Worm (Caenorhabditis elegans) whole organism, L1 larva: ENCODE data around the gene F10C2.4.

Experiments used
- aha-1 ChIP-seq: fragments of 150-350 bp; optimal IDR thresholded peaks from 2 replicates; lab custom pipeline; 2014; ENCODE audit warnings: missing biosample characterization, missing genetic modification characterization
- aly-2 ChIP-seq: fragments of 150-350 bp; optimal IDR thresholded peaks from 2 replicates; lab custom pipeline; 2014; ENCODE audit warnings: missing biosample characterization, missing genetic modification characterization
- blmp-1 ChIP-seq: fragments of 150-350 bp; optimal IDR thresholded peaks from 2 replicates; lab custom pipeline; 2014; ENCODE audit warnings: missing biosample characterization, missing genetic modification characterization
- ceh-82 ChIP-seq, 3 experiments: fragments of 150-350 bp in 1 of 3; sonication (generic microtip) in 2 of 3; optimal IDR thresholded peaks; 2 replicates each; lab custom pipeline; 2014 to 2017; ENCODE audit warnings: missing biosample characterization in 3 of 3, missing genetic modification characterization in 3 of 3
- ceh-90 ChIP-seq: sonication (generic microtip); optimal IDR thresholded peaks from 2 replicates; lab custom pipeline; 2016; ENCODE audit warnings: missing genetic modification characterization, missing compliant biosample characterization
- ces-1 ChIP-seq: fragments of 150-350 bp; optimal IDR thresholded peaks from 2 replicates; lab custom pipeline; 2014; ENCODE audit warnings: missing biosample characterization, missing genetic modification reagents, missing genetic modification characterization
- dsc-1 ChIP-seq: sonication (generic microtip); optimal IDR thresholded peaks from 2 replicates; lab custom pipeline; 2016; ENCODE audit warnings: mild to moderate bottlenecking, missing genetic modification characterization, missing compliant biosample characterization
- efl-1 ChIP-seq, 4 experiments: fragments of 150-350 bp; optimal IDR thresholded peaks in 3 of 4; peaks in 1 of 4; 1 replicate in 1 of 4; 2 replicates in 3 of 4; lab custom pipeline; 2014; ENCODE audit warnings: missing biosample characterization in 2 of 4, missing genetic modification characterization in 2 of 4, missing genetic modification reagents in 2 of 4
- elt-2 ChIP-seq: sonication (generic microtip); optimal IDR thresholded peaks from 2 replicates; lab custom pipeline; 2016; ENCODE audit warnings: missing genetic modification characterization, mild to moderate bottlenecking, inconsistent platforms, missing compliant biosample characterization, missing genetic modification reagents
- elt-3 ChIP-seq, 6 experiments: fragments of 150-350 bp in 1 of 6; sonication (generic microtip); optimal IDR thresholded peaks; 2 replicates each; lab custom pipeline; 2017 to 2018; ENCODE audit warnings: missing biosample characterization in 6 of 6, missing genetic modification characterization in 6 of 6, inconsistent platforms in 1 of 6
- ets-5 ChIP-seq: fragments of 200-800 bp; sonication (Bioruptor generic); IDR thresholded peaks from 2 replicates; pipeline ENCODE4 v1.3.6; 2022; ENCODE audit warnings: missing genetic modification characterization, missing compliant biosample characterization
- fkh-8 ChIP-seq: sonication (generic microtip); optimal IDR thresholded peaks from 2 replicates; lab custom pipeline; 2016; ENCODE audit warnings: mild to moderate bottlenecking, missing genetic modification characterization, missing compliant biosample characterization
- hlh-17 ChIP-seq: fragments of 200-800 bp; sonication (Bioruptor generic); optimal IDR thresholded peaks from 2 replicates; lab custom pipeline; 2018; ENCODE audit warnings: missing genetic modification characterization, mild to moderate bottlenecking, missing compliant biosample characterization, moderate library complexity, borderline replicate concordance
- jun-1 ChIP-seq: fragments of 150-350 bp; optimal IDR thresholded peaks from 2 replicates; lab custom pipeline; 2014; ENCODE audit warnings: missing biosample characterization, missing genetic modification reagents, missing genetic modification characterization
- lin-14 ChIP-seq: fragments of 200-800 bp; sonication (Bioruptor generic); optimal IDR thresholded peaks from 2 replicates; lab custom pipeline; 2018; ENCODE audit warnings: mild to moderate bottlenecking, missing genetic modification characterization, moderate library complexity, missing compliant biosample characterization
- lin-35 ChIP-seq, 2 experiments: fragments of 150-350 bp; optimal IDR thresholded peaks; 2 replicates each; lab custom pipeline; 2014; ENCODE audit warnings: missing biosample characterization in 2 of 2, missing genetic modification characterization in 2 of 2, missing genetic modification reagents in 2 of 2
- mdl-1 ChIP-seq, 2 experiments: fragments of 150-350 bp; optimal IDR thresholded peaks; 2 replicates each; lab custom pipeline; 2014 to 2017; ENCODE audit warnings: missing biosample characterization in 2 of 2, missing genetic modification characterization in 2 of 2, inconsistent platforms in 1 of 2
- mep-1 ChIP-seq: fragments of 150-350 bp; optimal IDR thresholded peaks from 2 replicates; lab custom pipeline; 2014; ENCODE audit warnings: missing biosample characterization, missing genetic modification characterization
- nhr-12 ChIP-seq: sonication (generic microtip); optimal IDR thresholded peaks from 2 replicates; lab custom pipeline; 2017; ENCODE audit warnings: missing biosample characterization, missing genetic modification characterization
- nhr-19 ChIP-seq: fragments of 200-800 bp; sonication (Bioruptor generic); conservative IDR thresholded peaks from 2 replicates; pipeline ENCODE4 v1.3.6; 2022; ENCODE audit warnings: missing genetic modification characterization, missing compliant biosample characterization
- nhr-20 ChIP-seq: sonication (generic microtip); optimal IDR thresholded peaks from 2 replicates; lab custom pipeline; 2016; ENCODE audit warnings: mild to moderate bottlenecking, missing genetic modification characterization, missing compliant biosample characterization
- nhr-47 ChIP-seq: sonication (generic microtip); optimal IDR thresholded peaks from 2 replicates; lab custom pipeline; 2016; ENCODE audit warnings: mild to moderate bottlenecking, missing genetic modification characterization, moderate library complexity, missing compliant biosample characterization
- nhr-77 ChIP-seq: fragments of 150-350 bp; optimal IDR thresholded peaks from 2 replicates; lab custom pipeline; 2014; ENCODE audit warnings: missing biosample characterization, missing genetic modification characterization
- nhr-85 ChIP-seq: sonication (generic microtip); peaks from one replicate; lab custom pipeline; 2016; ENCODE audit warnings: missing genetic modification characterization, inconsistent platforms, missing compliant biosample characterization
- nhr-90 ChIP-seq: sonication (generic microtip); optimal IDR thresholded peaks from 2 replicates; lab custom pipeline; 2016; ENCODE audit warnings: mild to moderate bottlenecking, missing genetic modification characterization, missing compliant biosample characterization; ENCODE audit not compliant: poor library complexity
- skn-1 ChIP-seq: fragments of 150-350 bp; optimal IDR thresholded peaks from 2 replicates; lab custom pipeline; 2014; ENCODE audit warnings: missing biosample characterization, missing genetic modification characterization
- snpc-4 ChIP-seq: fragments of 150-350 bp; optimal IDR thresholded peaks from 2 replicates; lab custom pipeline; 2014; ENCODE audit warnings: missing biosample characterization, missing genetic modification characterization
- sox-4 ChIP-seq: sonication (generic microtip); optimal IDR thresholded peaks from 2 replicates; lab custom pipeline; 2016; ENCODE audit warnings: missing genetic modification characterization, missing compliant biosample characterization
- sptf-1 ChIP-seq: fragments of 150-350 bp; optimal IDR thresholded peaks from 2 replicates; lab custom pipeline; 2014; ENCODE audit warnings: missing biosample characterization, missing genetic modification characterization
- sup-37 ChIP-seq: fragments of 200-800 bp; sonication (Bioruptor generic); optimal IDR thresholded peaks from 2 replicates; lab custom pipeline; 2018; ENCODE audit warnings: mild to moderate bottlenecking, missing genetic modification characterization, missing compliant biosample characterization
- unc-30 ChIP-seq: sonication (generic microtip); optimal IDR thresholded peaks from 2 replicates; lab custom pipeline; 2017; ENCODE audit warnings: missing biosample characterization, missing genetic modification characterization
- unc-86 ChIP-seq: sonication (generic microtip); optimal IDR thresholded peaks from 2 replicates; lab custom pipeline; 2016; ENCODE audit warnings: missing genetic modification characterization, missing compliant biosample characterization
- unc-98 ChIP-seq: fragments of 200-800 bp; sonication (Bioruptor generic); IDR thresholded peaks from 2 replicates; pipeline ENCODE4 v1.3.6; 2022; ENCODE audit warnings: missing genetic modification characterization, missing compliant biosample characterization
- vab-15 ChIP-seq: sonication (generic microtip); optimal IDR thresholded peaks from 2 replicates; lab custom pipeline; 2017; ENCODE audit warnings: missing genotype, mild to moderate bottlenecking, missing genetic modification characterization, missing compliant biosample characterization
- zip-4 ChIP-seq: fragments of 200-800 bp; sonication (Bioruptor generic); optimal IDR thresholded peaks from 2 replicates; lab custom pipeline; 2018; ENCODE audit warnings: mild to moderate bottlenecking, missing genetic modification characterization, moderate library complexity, missing compliant biosample characterization
- ztf-4 ChIP-seq: fragments of 150-350 bp; optimal IDR thresholded peaks from 2 replicates; lab custom pipeline; 2014; ENCODE audit warnings: missing biosample characterization, missing genetic modification characterization

Gene F10C2.4

DNA sequence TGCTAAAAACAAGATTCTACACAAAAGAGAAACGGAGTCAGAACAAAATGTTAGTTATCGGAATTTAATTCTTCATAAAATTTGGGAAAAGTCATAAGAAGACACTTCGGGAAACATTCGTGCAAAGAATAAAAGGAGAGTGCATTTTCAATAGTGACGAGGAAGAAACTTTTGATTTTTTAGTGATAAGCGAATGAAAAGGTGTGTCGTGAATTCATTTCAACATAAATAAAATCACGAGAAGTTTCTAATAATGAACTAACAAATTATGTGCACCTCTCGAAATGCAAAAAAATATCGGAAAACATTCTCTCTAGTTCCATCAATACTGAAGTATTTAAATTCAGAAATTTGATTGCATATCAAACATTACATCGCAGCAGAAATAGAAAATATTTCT lies 34.6 kb downstream of the F10C2.4 start:
- TF ChIP-seq efl-1 (optimal IDR thresholded peaks at IDR 0.05; lab: Kevin White, UChicago) = no peak
- TF ChIP-seq efl-1 (GFP tag; optimal IDR thresholded peaks at IDR 0.05 in 1 of 2; lab: Kevin White, UChicago) = peak in 1 of 2 experiments; percentile 45
- no peak for TF ChIP-seq jun-1 (tag; lab: Kevin White, UChicago)
- TF ChIP-seq elt-2 (tag; lab: Kevin White, UChicago) = peak; percentile 29

DNA sequence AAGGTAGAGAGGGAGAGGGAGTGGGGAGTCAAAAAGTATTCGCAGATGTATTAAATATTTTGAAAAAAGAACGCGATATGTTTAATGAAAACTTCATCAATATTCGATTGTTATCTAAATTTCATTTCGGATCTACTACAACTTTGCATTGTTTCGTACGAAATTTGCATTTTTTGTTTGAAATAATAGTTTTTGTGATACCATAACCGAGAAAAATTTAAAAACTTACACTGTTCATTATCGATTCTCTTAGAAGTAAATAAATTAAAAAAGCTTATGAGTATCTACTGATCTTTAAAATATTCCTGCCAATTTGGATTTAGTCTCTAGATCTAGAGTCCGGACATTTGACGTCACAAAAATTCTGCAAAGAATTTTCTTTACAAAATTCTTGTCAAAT lies 38.9 kb downstream of the F10C2.4 start, which contains the start of gene R07B7.9:
R07B7.9 (minus strand) TSS at position 101 of the 400 bp plus-strand sequence.
- TF ChIP-seq ceh-82 (tag; optimal IDR thresholded peaks at IDR 0.05; lab: Kevin White, UChicago) (no peak), unc-86 (tag; lab: Kevin White, UChicago) (no peak), ztf-4 (tag; lab: Kevin White, UChicago) (no peak), nhr-90 (tag; lab: Kevin White, UChicago) (no peak), blmp-1 (tag; lab: Kevin White, UChicago) (no peak), sup-37 (GFP tag; lab: Kevin White, UChicago) (no peak), unc-30 (tag; lab: Kevin White, UChicago) (no peak), aly-2 (tag; lab: Kevin White, UChicago) (no peak), zip-4 (GFP tag; lab: Kevin White, UChicago) (no peak), nhr-20 (tag; lab: Kevin White, UChicago) (no peak)

DNA sequence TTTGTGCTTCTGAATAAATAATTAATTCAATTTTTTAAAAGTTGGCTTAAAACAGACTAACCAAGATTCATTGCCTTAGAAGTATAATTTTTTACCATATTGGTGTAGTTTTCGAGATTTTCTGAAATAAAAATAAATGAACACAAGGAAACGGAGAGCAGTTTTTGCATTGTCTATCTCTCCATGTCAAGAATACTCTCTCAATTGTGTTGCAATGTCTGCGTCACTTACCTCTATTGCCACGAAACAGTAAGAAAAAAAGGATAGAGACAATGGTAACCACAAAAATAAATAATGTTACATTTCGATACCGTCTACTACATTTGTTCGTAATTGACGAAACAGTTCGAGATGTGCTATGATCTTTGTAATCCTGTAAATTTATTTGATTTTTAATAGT lies 41.6 kb downstream of the F10C2.4 start, which contains the start of gene R07B7.10:
R07B7.10 (plus strand) TSS at position 285 of the 400 bp plus-strand sequence.
- no peak for TF ChIP-seq vab-15
- TF ChIP-seq fkh-8 (tag; lab: Kevin White, UChicago) = no peak
- TF ChIP-seq aha-1 (tag; lab: Kevin White, UChicago) = no peak
- no peak for TF ChIP-seq dsc-1 (tag; lab: Kevin White, UChicago)
- peak; percentile 22 to 52 for TF ChIP-seq efl-1 (optimal IDR thresholded peaks at IDR 0.05; lab: Kevin White, UChicago)
- peak in 1 of 2 experiments; percentile 50 for TF ChIP-seq efl-1 (GFP tag; optimal IDR thresholded peaks at IDR 0.05 in 1 of 2; lab: Kevin White, UChicago)
- TF ChIP-seq lin-14 (GFP tag; lab: Kevin White, UChicago) = peak; percentile 7

DNA sequence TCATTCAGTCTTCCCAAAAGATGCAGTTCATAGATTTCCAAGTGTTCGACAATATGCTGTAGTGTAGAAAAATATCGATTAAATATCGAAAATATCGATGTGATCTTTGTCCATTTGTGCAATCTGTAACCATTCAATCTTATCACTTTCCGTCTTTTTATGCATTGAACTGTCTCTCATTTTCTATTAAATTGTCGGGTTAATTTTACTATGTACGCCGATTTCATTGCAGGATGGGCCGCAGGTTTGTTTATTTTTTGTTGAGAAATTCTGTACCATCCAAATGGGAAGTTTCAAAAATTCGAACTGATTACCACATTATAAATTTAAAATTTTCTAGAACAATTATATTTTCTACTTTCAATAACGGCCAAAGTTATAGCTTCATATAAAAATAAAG lies 42.9 kb downstream of the F10C2.4 start, which contains the start of gene R07B7.8:
R07B7.8 (minus strand) TSS at position 101 of the 400 bp plus-strand sequence.
- TF ChIP-seq elt-2 (tag; lab: Kevin White, UChicago) (peak; percentile 8), unc-98 (no peak), hlh-17 (no peak), ceh-90 (tag; lab: Kevin White, UChicago) (no peak)

DNA sequence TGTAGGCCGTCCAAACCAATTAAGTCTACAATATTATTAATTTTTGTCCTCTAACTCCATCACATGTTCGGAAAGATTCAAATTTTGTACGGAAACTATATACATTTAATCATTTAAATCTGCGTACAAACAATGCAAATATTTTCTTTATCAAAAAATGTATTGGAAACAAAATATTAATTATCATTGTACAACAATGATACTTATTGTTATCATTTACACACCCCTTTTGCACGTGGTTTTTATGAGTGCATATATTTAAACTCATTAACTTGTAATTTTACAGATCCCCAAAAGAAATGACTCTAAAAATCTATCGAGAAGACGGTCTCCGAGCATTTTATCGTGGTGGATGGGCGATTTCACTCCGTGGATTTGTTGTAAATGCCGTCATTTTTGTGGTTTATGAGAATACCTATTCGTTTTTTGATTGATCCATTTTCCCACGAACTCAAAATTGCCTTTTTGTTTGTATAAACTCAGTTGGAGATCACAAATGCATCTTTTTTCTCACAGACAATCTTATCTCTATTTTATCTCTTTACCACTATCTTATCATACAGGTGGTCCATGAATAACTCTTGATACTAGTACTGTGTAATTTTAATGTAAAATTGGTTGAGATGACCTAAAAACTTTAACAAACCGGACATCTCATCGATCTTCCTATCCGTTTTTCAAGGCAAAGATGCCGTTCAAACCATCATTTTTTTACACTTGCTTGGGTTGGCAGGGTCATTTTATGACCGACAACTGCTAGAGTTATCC lies 44.7 kb downstream of the F10C2.4 start:
- TF ChIP-seq lin-14 (GFP tag; lab: Kevin White, UChicago) (peak; percentile 3), nhr-85 (peak; percentile 6), skn-1 (tag; lab: Kevin White, UChicago) (no peak), elt-2 (tag; lab: Kevin White, UChicago) (peak; percentile 63), nhr-19 (GFP tag; lab: Robert Waterston, UW) (no peak), vab-15 (no peak), elt-3 (tag; optimal IDR thresholded peaks at IDR 0.05; lab: Kevin White, UChicago) (peak; percentile 75 to 98 (median 94))

ce11 chrV:12086934-12087333 lies 45.6 kb downstream of the F10C2.4 start, which contains the start of gene gana-1:
Gene gana-1 (plus strand): TSS chrV:12087234.
- TF ChIP-seq unc-30 (tag; lab: Kevin White, UChicago) (no peak), ces-1 (GFP tag; lab: Kevin White, UChicago) (no peak), lin-14 (GFP tag; lab: Kevin White, UChicago) (no peak), nhr-12 (tag; lab: Kevin White, UChicago) (no peak), nhr-77 (no peak), snpc-4 (tag; lab: Kevin White, UChicago) (no peak), sup-37 (GFP tag; lab: Kevin White, UChicago) (no peak), mdl-1 (tag; optimal IDR thresholded peaks at IDR 0.05; lab: Kevin White, UChicago) (no peak), ets-5 (GFP tag; lab: Robert Waterston, UW) (no peak), aha-1 (tag; lab: Kevin White, UChicago) (no peak), nhr-47 (tag; lab: Kevin White, UChicago) (no peak), elt-3 (tag; optimal IDR thresholded peaks at IDR 0.05; lab: Kevin White, UChicago) (no peak), lin-35 (GFP tag; optimal IDR thresholded peaks at IDR 0.05; lab: Kevin White, UChicago) (no peak), sptf-1 (no peak), skn-1 (tag; lab: Kevin White, UChicago) (no peak), mep-1 (tag; lab: Kevin White, UChicago) (no peak), blmp-1 (tag; lab: Kevin White, UChicago) (no peak), sox-4 (tag; lab: Kevin White, UChicago) (no peak)
